Worm (Caenorhabditis elegans) whole organism, L4 larva: ENCODE results near the gene C45G9.2.

Experiments used
- F37D6.2 ChIP-seq: sonication (generic microtip); optimal IDR thresholded peaks from 2 replicates; lab custom pipeline; 2016; ENCODE audit warnings: mild to moderate bottlenecking, missing genetic modification characterization, missing compliant biosample characterization
- T20F7.1 ChIP-seq: fragments of 200-800 bp; sonication (Bioruptor generic); optimal IDR thresholded peaks from 2 replicates; lab custom pipeline; 2018; ENCODE audit warnings: mild to moderate bottlenecking, missing genetic modification characterization, missing compliant biosample characterization
- Y48G9A.11 ChIP-seq: fragments of 200-800 bp; sonication (Bioruptor generic); IDR thresholded peaks from 2 replicates; pipeline ENCODE4 v1.3.6; 2022; ENCODE audit warnings: missing genetic modification reagents, missing genetic modification characterization, missing compliant biosample characterization
- ZK337.2 ChIP-seq: fragments of 200-800 bp; sonication (Bioruptor generic); IDR thresholded peaks from 2 replicates; pipeline ENCODE4 v1.3.6; 2022; ENCODE audit warnings: missing genetic modification reagents, missing genetic modification characterization, missing compliant biosample characterization
- ZK546.5 ChIP-seq, 2 experiments: sonication (generic microtip); optimal IDR thresholded peaks; 2 replicates each; lab custom pipeline; 2017; ENCODE audit warnings: missing biosample characterization in 2 of 2, missing genetic modification characterization in 2 of 2
- aha-1 ChIP-seq: fragments of 150-350 bp; peaks from one replicate; lab custom pipeline; 2014; ENCODE audit warnings: missing biosample characterization, missing genetic modification characterization
- aly-2 ChIP-seq: sonication (generic microtip); optimal IDR thresholded peaks from 2 replicates; lab custom pipeline; 2018; ENCODE audit warnings: missing biosample characterization, missing genetic modification characterization
- ceh-28 ChIP-seq: fragments of 150-350 bp; optimal IDR thresholded peaks from 2 replicates; lab custom pipeline; 2014; ENCODE audit warnings: missing biosample characterization, missing genetic modification reagents, missing genetic modification characterization
- ceh-32 ChIP-seq: sonication (generic microtip); optimal IDR thresholded peaks from 2 replicates; lab custom pipeline; 2016; ENCODE audit warnings: mild to moderate bottlenecking, missing genetic modification characterization, missing compliant biosample characterization; ENCODE audit not compliant: poor library complexity
- ceh-44 ChIP-seq: fragments of 200-800 bp; sonication (Bioruptor generic); IDR thresholded peaks from 2 replicates; pipeline ENCODE4 v1.3.6; 2022; ENCODE audit warnings: missing genetic modification reagents, missing genetic modification characterization, missing compliant biosample characterization
- ctbp-1 ChIP-seq: fragments of 200-800 bp; sonication (Bioruptor generic); IDR thresholded peaks from 2 replicates; pipeline ENCODE4 v1.3.6; 2022; ENCODE audit warnings: missing genetic modification reagents, missing genetic modification characterization, missing compliant biosample characterization
- daf-12 ChIP-seq: fragments of 150-350 bp; optimal IDR thresholded peaks from 2 replicates; lab custom pipeline; 2014; ENCODE audit warnings: missing biosample characterization, missing genetic modification reagents, missing genetic modification characterization
- dmd-6 ChIP-seq: fragments of 200-800 bp; sonication (Bioruptor generic); IDR thresholded peaks from 2 replicates; pipeline ENCODE4 v1.3.6; 2022; ENCODE audit warnings: missing genetic modification reagents, missing genetic modification characterization, missing compliant biosample characterization
- dmd-9 ChIP-seq: fragments of 200-800 bp; sonication (Bioruptor generic); IDR thresholded peaks from 2 replicates; pipeline ENCODE4 v1.3.6; 2022; ENCODE audit warnings: missing genetic modification reagents, missing genetic modification characterization, missing compliant biosample characterization
- dpl-1 ChIP-seq: fragments of 150-350 bp; optimal IDR thresholded peaks from 2 replicates; lab custom pipeline; 2014; ENCODE audit warnings: missing biosample characterization, missing genetic modification reagents, missing genetic modification characterization
- duxl-1 ChIP-seq: sonication (generic microtip); optimal IDR thresholded peaks from 2 replicates; lab custom pipeline; 2016; ENCODE audit warnings: mild to moderate bottlenecking, missing genetic modification characterization, moderate library complexity, missing compliant biosample characterization; ENCODE audit not compliant: poor library complexity
- fkh-10 ChIP-seq: fragments of 150-350 bp; optimal IDR thresholded peaks from 2 replicates; lab custom pipeline; 2014; ENCODE audit warnings: missing biosample characterization, missing genetic modification reagents, missing genetic modification characterization
- hif-1 ChIP-seq, 2 experiments: sonication (generic microtip); optimal IDR thresholded peaks; 2 replicates each; lab custom pipeline; 2016 to 2017; ENCODE audit warnings: missing compliant biosample characterization in 2 of 2, missing genetic modification characterization in 2 of 2, missing genetic modification reagents in 2 of 2, missing genotype in 2 of 2, mild to moderate bottlenecking in 1 of 2
- hlh-11 ChIP-seq: fragments of 200-800 bp; sonication (Bioruptor generic); optimal IDR thresholded peaks from 2 replicates; lab custom pipeline; 2018; ENCODE audit warnings: mild to moderate bottlenecking, missing genetic modification characterization, missing compliant biosample characterization
- hlh-30 ChIP-seq: sonication (generic microtip); optimal IDR thresholded peaks from 2 replicates; lab custom pipeline; 2017; ENCODE audit warnings: antibody characterized with exemption, mild to moderate bottlenecking, missing genetic modification characterization, missing compliant biosample characterization; ENCODE audit not compliant: insufficient read depth
- hmg-1.1 ChIP-seq: fragments of 200-800 bp; sonication (Bioruptor generic); IDR thresholded peaks from 2 replicates; pipeline ENCODE4 v1.3.6; 2022; ENCODE audit warnings: missing genetic modification reagents, missing genetic modification characterization, missing compliant biosample characterization
- lin-13 ChIP-seq: fragments of 150-350 bp; optimal IDR thresholded peaks from 2 replicates; lab custom pipeline; 2014; ENCODE audit warnings: missing biosample characterization, missing genetic modification reagents, missing genetic modification characterization
- lin-15B ChIP-seq: fragments of 150-350 bp; sonication (generic microtip); optimal IDR thresholded peaks from 3 replicates; lab custom pipeline; 2014; ENCODE audit warnings: missing biosample characterization, missing genetic modification characterization
- lin-38 ChIP-seq: fragments of 200-800 bp; sonication (Bioruptor generic); IDR thresholded peaks from 2 replicates; pipeline ENCODE4 v1.3.6; 2022; ENCODE audit warnings: missing genetic modification reagents, missing genetic modification characterization, missing compliant biosample characterization
- lin-39 ChIP-seq: fragments of 150-350 bp; optimal IDR thresholded peaks from 2 replicates; lab custom pipeline; 2014; ENCODE audit warnings: missing biosample characterization, missing genetic modification reagents, missing genetic modification characterization
- mdl-1 ChIP-seq, 2 experiments: fragments of 150-350 bp in 1 of 2; sonication (generic microtip) in 1 of 2; optimal IDR thresholded peaks; 2 replicates each; lab custom pipeline; 2014 to 2017; ENCODE audit warnings: missing biosample characterization in 2 of 2, missing genetic modification characterization in 2 of 2
- mdt-29 ChIP-seq: fragments of 200-800 bp; sonication (Bioruptor generic); IDR thresholded peaks from 2 replicates; pipeline ENCODE4 v1.3.6; 2022; ENCODE audit warnings: missing genetic modification reagents, missing genetic modification characterization, missing compliant biosample characterization
- mes-2 ChIP-seq: sonication (generic microtip); optimal IDR thresholded peaks from 2 replicates; lab custom pipeline; 2016; ENCODE audit warnings: missing genotype, mild to moderate bottlenecking, missing genetic modification characterization, missing compliant biosample characterization; ENCODE audit not compliant: poor library complexity, severe bottlenecking
- nhr-102 ChIP-seq: sonication (generic microtip); optimal IDR thresholded peaks from 2 replicates; lab custom pipeline; 2016; ENCODE audit warnings: mild to moderate bottlenecking, missing genetic modification characterization, moderate library complexity, missing compliant biosample characterization
- nhr-11 ChIP-seq: fragments of 150-350 bp; optimal IDR thresholded peaks from 2 replicates; lab custom pipeline; 2014; ENCODE audit warnings: missing biosample characterization, missing genetic modification characterization
- nhr-25 ChIP-seq: sonication (generic microtip); optimal IDR thresholded peaks from 2 replicates; lab custom pipeline; 2017; ENCODE audit warnings: missing genetic modification characterization, mild to moderate bottlenecking, missing compliant biosample characterization, antibody characterized with exemption, moderate library complexity, borderline replicate concordance; ENCODE audit not compliant: insufficient read depth
- nhr-6 ChIP-seq: fragments of 150-350 bp; optimal IDR thresholded peaks from 2 replicates; lab custom pipeline; 2014; ENCODE audit warnings: missing biosample characterization, missing genetic modification characterization
- rbr-2 ChIP-seq: sonication (generic microtip); optimal IDR thresholded peaks from 2 replicates; lab custom pipeline; 2016; ENCODE audit warnings: missing genotype, missing genetic modification characterization, missing compliant biosample characterization
- sdz-12 ChIP-seq: fragments of 200-800 bp; sonication (Bioruptor generic); optimal IDR thresholded peaks from 2 replicates; lab custom pipeline; 2018; ENCODE audit warnings: mild to moderate bottlenecking, missing genetic modification characterization, missing compliant biosample characterization
- snpc-4 ChIP-seq: fragments of 150-350 bp; optimal IDR thresholded peaks from 2 replicates; lab custom pipeline; 2014; ENCODE audit warnings: missing biosample characterization, missing genetic modification characterization
- unc-130 ChIP-seq: sonication (generic microtip); optimal IDR thresholded peaks from 2 replicates; lab custom pipeline; 2016; ENCODE audit warnings: missing genetic modification reagents, missing genetic modification characterization, missing compliant biosample characterization
- zfp-2 ChIP-seq: sonication (generic microtip); optimal IDR thresholded peaks from 2 replicates; lab custom pipeline; 2016; ENCODE audit warnings: mild to moderate bottlenecking, missing genetic modification characterization, missing compliant biosample characterization
- zfp-3 ChIP-seq: fragments of 200-800 bp; sonication (Bioruptor generic); conservative IDR thresholded peaks from 2 replicates; pipeline ENCODE4 v1.3.6; 2022; ENCODE audit warnings: missing genetic modification reagents, missing genetic modification characterization, missing compliant biosample characterization
- ztf-7 ChIP-seq: fragments of 150-350 bp; optimal IDR thresholded peaks from 2 replicates; lab custom pipeline; 2014; ENCODE audit warnings: missing biosample characterization, missing genetic modification characterization

The C45G9.2 gene

DNA sequence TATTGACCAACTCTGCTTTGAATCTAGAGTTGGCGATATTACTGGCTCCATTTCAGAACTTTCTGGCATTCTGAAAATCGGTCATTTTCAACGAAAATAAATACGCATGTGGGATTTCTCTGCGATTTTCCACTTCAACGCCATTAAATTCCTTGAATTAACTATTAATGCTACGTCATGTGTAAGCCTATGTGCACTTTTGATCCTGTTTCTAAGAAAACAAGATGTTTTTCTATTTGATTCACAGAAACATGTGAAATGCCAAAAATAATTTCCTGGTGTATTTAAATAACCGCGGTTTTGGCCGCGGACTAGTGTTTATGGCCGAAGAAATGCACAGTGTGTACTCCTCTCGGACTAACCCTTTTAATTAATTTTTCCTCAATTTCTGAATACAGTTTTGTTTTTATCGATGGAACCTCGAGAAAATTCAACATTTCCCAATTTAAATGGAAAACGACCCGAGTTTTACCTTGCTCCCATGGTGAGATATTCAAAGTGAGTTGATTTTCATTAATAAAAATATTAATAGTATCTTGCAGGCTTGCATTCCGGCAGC lies at the start of gene C45G9.2, which contains the start of gene C45G9.11:
TSS of gene C45G9.2 (plus strand) at position 392 of the 559 bp plus-strand sequence.
TSS of gene C45G9.11 (minus strand) at position 51 of the 559 bp plus-strand sequence.
- no peak for TF ChIP-seq sdz-12
- TF ChIP-seq duxl-1 (tag; lab: Kevin White, UChicago): peak; percentile 35
- TF ChIP-seq ceh-32 (tag; lab: Kevin White, UChicago): no peak
- TF ChIP-seq rbr-2 (tag; lab: Kevin White, UChicago): peak; percentile 49
- peak; percentile 18 for TF ChIP-seq lin-13
- 0 out of 2 replicates have a peak, but pooled peaks have one; percentile 13 for TF ChIP-seq zfp-3 (GFP tag; lab: Robert Waterston, UW)
- TF ChIP-seq hif-1 (tag; optimal IDR thresholded peaks at IDR 0.05; lab: Kevin White, UChicago): peak in 1 of 2 experiments; percentile 84
- no peak for TF ChIP-seq nhr-102 (tag; lab: Kevin White, UChicago)
- peak; percentile 84 for TF ChIP-seq dmd-9 (GFP tag; lab: Robert Waterston, UW)
- TF ChIP-seq T20F7.1 (GFP tag; lab: Kevin White, UChicago): peak; percentile 44
- peak; percentile 41 for TF ChIP-seq F37D6.2 (tag; lab: Kevin White, UChicago)
- peak; percentile 94 for TF ChIP-seq dpl-1
- peak; percentile 89 for TF ChIP-seq ZK337.2
- TF ChIP-seq Y48G9A.11 (GFP tag; lab: Robert Waterston, UW): peak; percentile 52
- TF ChIP-seq aly-2 (tag; lab: Kevin White, UChicago): no peak
- no peak for TF ChIP-seq fkh-10
- peak; percentile 78 for TF ChIP-seq unc-130 (GFP tag; lab: Kevin White, UChicago)
- TF ChIP-seq ceh-44 (GFP tag; lab: Robert Waterston, UW): peak; percentile 70; the same call in 1 of the 2 replicates
- peak; percentile 24 for TF ChIP-seq ztf-7
- peak; percentile 54; the same call in 1 of the 2 replicates for TF ChIP-seq dmd-6 (GFP tag; lab: Robert Waterston, UW)
- TF ChIP-seq nhr-6 (tag; lab: Kevin White, UChicago): peak; percentile 46
- 0 out of 2 replicates have a peak, but pooled peaks have one; percentile 12 for TF ChIP-seq ctbp-1
- peak; percentile 99 for TF ChIP-seq mes-2 (tag; lab: Kevin White, UChicago)

DNA sequence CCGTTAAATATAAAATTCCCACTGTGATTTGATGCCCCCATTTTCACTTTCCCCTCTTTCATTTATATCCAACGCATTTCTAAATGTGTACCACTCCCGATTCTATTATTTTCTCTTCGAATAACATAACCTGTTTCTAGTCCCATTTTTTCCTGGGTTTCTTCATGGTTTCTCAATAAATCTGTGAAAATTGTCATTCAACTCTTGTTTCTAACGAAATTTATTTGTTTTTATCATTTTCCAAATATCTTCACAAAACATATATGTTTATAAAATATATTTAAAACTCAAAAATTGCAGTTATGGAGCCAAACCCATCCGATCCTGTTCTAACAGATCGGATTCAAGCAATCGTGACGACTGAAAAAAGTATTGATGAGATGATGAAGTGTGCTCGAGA lies 47.9 kb upstream of the C45G9.2 start, which contains the start of gene mdt-11:
TSS of gene mdt-11 (plus strand) at position 301 of the 400 bp plus-strand sequence.
- no peak for TF ChIP-seq nhr-25
- peak; percentile 55 for TF ChIP-seq aha-1 (tag; lab: Kevin White, UChicago)

DNA sequence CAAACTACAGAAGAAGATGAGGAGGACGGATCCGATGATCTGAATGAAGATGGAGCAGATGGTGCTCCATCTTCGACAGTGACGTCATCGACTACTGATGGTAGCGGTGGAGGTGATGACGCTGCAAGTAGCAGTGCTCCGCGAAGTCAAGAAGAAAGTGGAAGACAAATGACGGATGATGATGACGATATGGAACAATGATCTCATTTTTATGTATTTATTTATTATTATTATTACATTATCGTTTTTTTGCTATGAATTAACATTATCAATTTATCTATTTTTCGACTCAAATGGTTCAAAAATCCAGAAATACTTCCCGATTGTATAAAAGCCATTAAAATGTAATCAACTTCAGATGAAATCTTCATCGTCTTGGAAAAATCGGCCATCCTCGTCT lies 47.2 kb upstream of the C45G9.2 start, which contains the start of gene R144.3:
TSS of gene R144.3 (plus strand) at position 301 of the 400 bp plus-strand sequence.
- TF ChIP-seq mdl-1 (tag; optimal IDR thresholded peaks at IDR 0.05; lab: Kevin White, UChicago) (no peak), nhr-102 (tag; lab: Kevin White, UChicago) (no peak)

DNA sequence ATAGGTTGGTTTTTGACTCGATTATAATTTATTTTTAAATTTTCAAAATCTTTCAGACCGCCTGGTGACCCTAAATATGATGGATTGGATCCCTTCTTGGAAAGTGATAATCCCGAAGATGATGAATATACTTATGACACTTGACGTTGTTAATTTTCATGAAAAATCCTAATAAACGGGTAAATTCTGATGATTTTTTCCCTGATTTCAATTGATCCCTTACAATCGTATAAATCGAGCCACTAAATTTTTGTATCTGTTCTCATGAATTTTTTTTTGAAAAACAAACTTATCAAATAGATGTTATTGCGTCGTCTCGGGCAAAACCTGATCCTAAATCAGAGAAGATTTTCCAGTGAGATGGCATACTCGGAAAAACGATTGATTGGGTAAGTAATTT lies 45.9 kb upstream of the C45G9.2 start, which contains the start of gene R144.13:
TSS of gene R144.13 (plus strand) at position 301 of the 400 bp plus-strand sequence.
- TF ChIP-seq ztf-7: no peak
- peak; percentile 19 for TF ChIP-seq aha-1 (tag; lab: Kevin White, UChicago)

DNA sequence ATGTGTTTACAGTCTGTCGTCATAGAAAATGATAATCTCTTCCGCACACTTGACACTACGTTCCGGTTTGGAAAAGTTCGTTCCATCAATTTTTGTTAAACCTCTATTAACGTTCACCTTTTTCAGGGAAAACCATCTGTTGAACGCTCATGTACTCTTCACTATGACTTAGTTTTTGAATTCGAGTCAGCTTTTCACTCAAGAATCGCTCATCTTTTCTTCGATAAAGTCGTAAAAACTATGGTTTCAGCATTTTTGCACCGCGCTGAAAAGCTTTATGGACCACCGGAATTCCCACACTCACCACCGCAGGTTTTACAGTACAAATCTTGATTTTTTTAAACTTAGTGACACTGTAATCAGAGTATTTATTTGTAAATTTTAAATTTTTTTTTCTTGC lies 45.2 kb upstream of the C45G9.2 start:
- TF ChIP-seq lin-39 (tag; lab: Kevin White, UChicago) (no peak), aha-1 (tag; lab: Kevin White, UChicago) (peak; percentile 92), mdt-29 (no peak)
- TF ChIP-seq, all 104 proteins: peak for 1

DNA sequence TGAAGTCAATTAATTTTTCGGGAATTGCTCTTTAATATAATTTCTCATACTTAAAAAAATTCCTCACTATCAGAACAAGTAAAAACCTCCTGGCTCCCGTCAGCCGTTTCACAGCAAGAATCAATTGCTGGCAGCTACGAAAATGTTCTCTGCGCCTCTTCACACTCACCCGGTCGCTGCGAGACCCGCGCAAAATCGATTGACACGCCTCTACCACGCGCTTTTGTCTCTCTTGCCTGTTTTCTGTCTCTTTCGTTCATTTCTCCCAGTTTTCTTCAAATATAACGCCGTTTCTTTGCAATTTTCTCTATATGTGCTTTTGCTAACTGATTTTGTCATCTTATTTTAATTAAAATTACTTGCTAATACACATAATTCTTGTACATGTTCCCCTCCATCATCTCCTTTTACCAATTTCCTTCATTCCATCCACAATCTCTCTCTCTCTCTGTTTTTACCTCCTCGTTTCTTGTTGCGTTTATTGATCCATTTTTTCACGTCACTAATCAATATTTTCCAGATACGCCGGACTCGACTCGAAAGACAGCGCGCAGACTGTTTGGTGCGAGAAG lies 44.4 kb upstream of the C45G9.2 start, which contains the start of gene pcf-11:
TSS of gene pcf-11 (plus strand) at position 522 of the 572 bp plus-strand sequence.
- TF ChIP-seq lin-38 (GFP tag; lab: Robert Waterston, UW): peak; percentile 50
- TF ChIP-seq mdt-29: 0 out of 2 replicates have a peak, but pooled peaks have one; percentile 6
- peak; percentile 86 for TF ChIP-seq aha-1 (tag; lab: Kevin White, UChicago)
- no peak for TF ChIP-seq zfp-2 (tag; lab: Kevin White, UChicago)
- TF ChIP-seq snpc-4 (tag; lab: Kevin White, UChicago): no peak
- TF ChIP-seq nhr-11 (tag; lab: Kevin White, UChicago): peak; percentile 41
- no peak for TF ChIP-seq lin-15B (tag; lab: Kevin White, UChicago)
- TF ChIP-seq daf-12: no peak
- peak; percentile 95 for TF ChIP-seq hlh-30 (tag; lab: Kevin White, UChicago)
- peak; percentile 62 for TF ChIP-seq hmg-1.1
- TF ChIP-seq ceh-28 (tag; lab: Kevin White, UChicago): peak; percentile 58
- TF ChIP-seq zfp-3 (GFP tag; lab: Robert Waterston, UW): no peak
- peak; percentile 64 for TF ChIP-seq hlh-11
- TF ChIP-seq ZK546.5 (tag; optimal IDR thresholded peaks at IDR 0.05; lab: Kevin White, UChicago): no peak
